Worm (Caenorhabditis elegans): ENCODE results near the gene aco-1.

ce11 chrX:11329424-11329823 is 10.2 kb upstream of the aco-1 start, which contains the start of gene npr-9:
- TF ChIP-seq unc-62 (GFP tag; optimal IDR thresholded peaks at IDR 0.05) (no peak), lin-13 (tag; optimal IDR thresholded peaks at IDR 0.05) (no peak), ces-1 (GFP tag; optimal IDR thresholded peaks at IDR 0.05) (no peak), nhr-76 (tag; optimal IDR thresholded peaks at IDR 0.05) (no peak), nhr-237 (tag; optimal IDR thresholded peaks at IDR 0.05) (no peak), unc-39 (tag; optimal IDR thresholded peaks at IDR 0.05) (no peak), nhr-12 (tag; optimal IDR thresholded peaks at IDR 0.05) (no peak), pha-4 (tag; optimal IDR thresholded peaks at IDR 0.05) (no peak), blmp-1 (tag; optimal IDR thresholded peaks at IDR 0.05) (no peak), flh-1 (GFP tag; optimal IDR thresholded peaks at IDR 0.05) (no peak), lsy-2 (tag; optimal IDR thresholded peaks at IDR 0.05) (no peak)
